Worm (Caenorhabditis elegans) whole organism, late embryonic: ENCODE measurements around the gene cpna-5.

Source experiments
- C38D4.7 ChIP-seq: fragments of 200-800 bp; sonication (Bioruptor generic); optimal IDR thresholded peaks from 2 replicates; lab custom pipeline; 2018; ENCODE audit warnings: mild to moderate bottlenecking, missing genetic modification characterization, moderate library complexity, missing compliant biosample characterization
- K02D7.2 ChIP-seq: sonication (generic microtip); optimal IDR thresholded peaks from 2 replicates; lab custom pipeline; 2017; ENCODE audit warnings: mild to moderate bottlenecking, missing genetic modification characterization, missing compliant biosample characterization
- K09A11.1 ChIP-seq: sonication (generic microtip); optimal IDR thresholded peaks from 2 replicates; lab custom pipeline; 2017; ENCODE audit warnings: antibody characterized with exemption, mild to moderate bottlenecking, missing genetic modification characterization, missing compliant biosample characterization; ENCODE audit not compliant: insufficient read depth
- T23F11.4 ChIP-seq: fragments of 200-800 bp; sonication (Bioruptor generic); optimal IDR thresholded peaks from 2 replicates; lab custom pipeline; 2018; ENCODE audit warnings: mild to moderate bottlenecking, missing genetic modification characterization, missing compliant biosample characterization
- Y22D7AL.16 ChIP-seq: sonication (generic microtip); optimal IDR thresholded peaks from 2 replicates; lab custom pipeline; 2016; ENCODE audit warnings: missing genetic modification characterization, missing compliant biosample characterization
- ama-1 ChIP-seq: fragments of 150-350 bp; optimal IDR thresholded peaks from 2 replicates; lab custom pipeline; 2014
- ceh-14 ChIP-seq: sonication (generic microtip); optimal IDR thresholded peaks from 2 replicates; lab custom pipeline; 2016; ENCODE audit warnings: missing genotype, missing genetic modification characterization, missing compliant biosample characterization
- ceh-18 ChIP-seq: sonication (generic microtip); optimal IDR thresholded peaks from 2 replicates; lab custom pipeline; 2016; ENCODE audit warnings: missing genetic modification characterization, missing compliant biosample characterization
- ceh-19 ChIP-seq: fragments of 200-800 bp; sonication (Bioruptor generic); optimal IDR thresholded peaks from 2 replicates; lab custom pipeline; 2018; ENCODE audit warnings: mild to moderate bottlenecking, missing genetic modification characterization, missing compliant biosample characterization
- ceh-2 ChIP-seq: sonication (generic microtip); optimal IDR thresholded peaks from 2 replicates; lab custom pipeline; 2016; ENCODE audit warnings: missing genotype, missing genetic modification characterization, missing compliant biosample characterization
- ceh-22 ChIP-seq: sonication (generic microtip); optimal IDR thresholded peaks from 2 replicates; lab custom pipeline; 2017; ENCODE audit warnings: missing biosample characterization, missing genetic modification characterization
- ceh-24 ChIP-seq: sonication (generic microtip); optimal IDR thresholded peaks from 2 replicates; lab custom pipeline; 2016; ENCODE audit warnings: mild to moderate bottlenecking, missing genetic modification characterization, missing compliant biosample characterization
- ceh-31 ChIP-seq: sonication (generic microtip); optimal IDR thresholded peaks from 2 replicates; lab custom pipeline; 2016; ENCODE audit warnings: missing genetic modification characterization, missing compliant biosample characterization
- ceh-34 ChIP-seq: sonication (generic microtip); optimal IDR thresholded peaks from 2 replicates; lab custom pipeline; 2016; ENCODE audit warnings: mild to moderate bottlenecking, missing genetic modification characterization, missing compliant biosample characterization
- ceh-48 ChIP-seq: sonication (generic microtip); optimal IDR thresholded peaks from 2 replicates; lab custom pipeline; 2016; ENCODE audit warnings: missing genetic modification characterization, inconsistent platforms, missing compliant biosample characterization
- ceh-6 ChIP-seq: fragments of 200-800 bp; sonication (Bioruptor generic); optimal IDR thresholded peaks from 2 replicates; lab custom pipeline; 2018; ENCODE audit warnings: mild to moderate bottlenecking, missing genetic modification characterization, missing compliant biosample characterization
- che-1 ChIP-seq: sonication (generic microtip); optimal IDR thresholded peaks from 2 replicates; lab custom pipeline; 2016; ENCODE audit warnings: mild to moderate bottlenecking, missing genetic modification characterization, missing compliant biosample characterization
- dmd-4 ChIP-seq: sonication (generic microtip); optimal IDR thresholded peaks from 2 replicates; lab custom pipeline; 2016; ENCODE audit warnings: borderline replicate concordance, missing genetic modification characterization, missing compliant biosample characterization
- dve-1 ChIP-seq: sonication (generic microtip); optimal IDR thresholded peaks from 2 replicates; lab custom pipeline; 2017; ENCODE audit warnings: antibody characterized with exemption, mild to moderate bottlenecking, missing genetic modification characterization, missing compliant biosample characterization
- elt-2 ChIP-seq: sonication (generic microtip); optimal IDR thresholded peaks from 2 replicates; lab custom pipeline; 2016; ENCODE audit warnings: missing genetic modification reagents, missing genetic modification characterization, missing compliant biosample characterization
- elt-4 ChIP-seq: sonication (generic microtip); optimal IDR thresholded peaks from 2 replicates; lab custom pipeline; 2016; ENCODE audit warnings: missing genetic modification characterization, missing compliant biosample characterization
- hlh-13 ChIP-seq: fragments of 200-800 bp; sonication (Bioruptor generic); optimal IDR thresholded peaks from 2 replicates; lab custom pipeline; 2018; ENCODE audit warnings: mild to moderate bottlenecking, missing genetic modification characterization, missing compliant biosample characterization
- hlh-15 ChIP-seq: sonication (generic microtip); optimal IDR thresholded peaks from 2 replicates; lab custom pipeline; 2016; ENCODE audit warnings: missing genetic modification characterization, missing compliant biosample characterization
- hlh-6 ChIP-seq: sonication (generic microtip); optimal IDR thresholded peaks from 2 replicates; lab custom pipeline; 2016; ENCODE audit warnings: missing genotype, missing genetic modification characterization, missing compliant biosample characterization
- hlh-8 ChIP-seq: sonication (generic microtip); optimal IDR thresholded peaks from 2 replicates; lab custom pipeline; 2016; ENCODE audit warnings: missing genotype, missing genetic modification characterization, missing compliant biosample characterization
- lin-11 ChIP-seq: fragments of 200-800 bp; sonication (Bioruptor generic); optimal IDR thresholded peaks from 2 replicates; lab custom pipeline; 2018; ENCODE audit warnings: mild to moderate bottlenecking, missing genetic modification characterization, missing compliant biosample characterization
- nfya-1 ChIP-seq: sonication (generic microtip); optimal IDR thresholded peaks from 2 replicates; lab custom pipeline; 2017; ENCODE audit warnings: missing genetic modification characterization, mild to moderate bottlenecking, missing compliant biosample characterization, antibody characterized with exemption, moderate library complexity
- nhr-11 ChIP-seq: fragments of 150-350 bp; optimal IDR thresholded peaks from 2 replicates; lab custom pipeline; 2014; ENCODE audit warnings: missing biosample characterization, missing genetic modification characterization
- nhr-232 ChIP-seq: sonication (generic microtip); optimal IDR thresholded peaks from 2 replicates; lab custom pipeline; 2016; ENCODE audit warnings: missing genetic modification characterization, missing compliant biosample characterization
- npax-4 ChIP-seq: sonication (generic microtip); optimal IDR thresholded peaks from 2 replicates; lab custom pipeline; 2016; ENCODE audit warnings: missing genetic modification characterization, missing compliant biosample characterization
- odd-2 ChIP-seq: sonication (generic microtip); optimal IDR thresholded peaks from 2 replicates; lab custom pipeline; 2017; ENCODE audit warnings: antibody characterized with exemption, mild to moderate bottlenecking, missing genetic modification characterization, missing compliant biosample characterization
- pag-3 ChIP-seq: sonication (generic microtip); optimal IDR thresholded peaks from 2 replicates; lab custom pipeline; 2016; ENCODE audit warnings: missing compliant biosample characterization, missing genetic modification characterization, borderline replicate concordance
- pat-9 ChIP-seq: fragments of 200-800 bp; sonication (Bioruptor generic); optimal IDR thresholded peaks from 2 replicates; lab custom pipeline; 2018; ENCODE audit warnings: mild to moderate bottlenecking, missing genetic modification characterization, moderate library complexity, missing compliant biosample characterization
- pha-2 ChIP-seq: sonication (generic microtip); optimal IDR thresholded peaks from 2 replicates; lab custom pipeline; 2017; ENCODE audit warnings: mild to moderate bottlenecking, missing genetic modification characterization, missing compliant biosample characterization
- pqm-1 ChIP-seq: sonication (generic microtip); optimal IDR thresholded peaks from 2 replicates; lab custom pipeline; 2016; ENCODE audit warnings: missing genetic modification characterization, missing compliant biosample characterization
- ref-2 ChIP-seq: sonication (generic microtip); optimal IDR thresholded peaks from 2 replicates; lab custom pipeline; 2016; ENCODE audit warnings: missing genetic modification characterization, missing compliant biosample characterization
- sdc-2 ChIP-seq: sonication (generic microtip); optimal IDR thresholded peaks from 2 replicates; lab custom pipeline; 2016; ENCODE audit warnings: missing genotype, missing genetic modification characterization, missing compliant biosample characterization
- sox-2 ChIP-seq: fragments of 200-800 bp; sonication (Bioruptor generic); IDR thresholded peaks from 2 replicates; pipeline ENCODE4 v1.3.6; 2022; ENCODE audit warnings: missing genetic modification reagents, missing genetic modification characterization, missing compliant biosample characterization
- syd-9 ChIP-seq: sonication (generic microtip); optimal IDR thresholded peaks from 2 replicates; lab custom pipeline; 2016; ENCODE audit warnings: mild to moderate bottlenecking, missing genetic modification characterization, moderate library complexity, missing compliant biosample characterization
- tbx-2 ChIP-seq: sonication (generic microtip); optimal IDR thresholded peaks from 2 replicates; lab custom pipeline; 2016; ENCODE audit warnings: missing genetic modification characterization, missing compliant biosample characterization
- tbx-7 ChIP-seq: sonication (generic microtip); optimal IDR thresholded peaks from 2 replicates; lab custom pipeline; 2016; ENCODE audit warnings: missing genotype, missing genetic modification characterization, missing compliant biosample characterization
- ttx-3 ChIP-seq: sonication (generic microtip); optimal IDR thresholded peaks from 2 replicates; lab custom pipeline; 2016; ENCODE audit warnings: missing genetic modification reagents, missing genetic modification characterization, missing compliant biosample characterization
- unc-3 ChIP-seq, 2 experiments: fragments of 200-800 bp in 1 of 2; sonication (Bioruptor generic) in 1 of 2; sonication (generic microtip) in 1 of 2; conservative IDR thresholded peaks in 1 of 2; optimal IDR thresholded peaks in 1 of 2; 2 replicates each; pipeline versions ENCODE4 v1.3.6 to Lab custom; 2016 to 2022; ENCODE audit warnings: missing compliant biosample characterization in 2 of 2, missing genetic modification characterization in 2 of 2, missing genetic modification reagents in 1 of 2
- unc-42 ChIP-seq: sonication (generic microtip); optimal IDR thresholded peaks from 2 replicates; lab custom pipeline; 2016; ENCODE audit warnings: missing genotype, missing genetic modification characterization, missing compliant biosample characterization
- unc-86 ChIP-seq: sonication (generic microtip); optimal IDR thresholded peaks from 2 replicates; lab custom pipeline; 2016; ENCODE audit warnings: missing genetic modification characterization, missing compliant biosample characterization
- zip-5 ChIP-seq: sonication (generic microtip); optimal IDR thresholded peaks from 2 replicates; lab custom pipeline; 2016; ENCODE audit warnings: missing genetic modification characterization, missing compliant biosample characterization
- ztf-16 ChIP-seq: sonication (generic microtip); optimal IDR thresholded peaks from 2 replicates; lab custom pipeline; 2017; ENCODE audit warnings: missing genetic modification characterization, missing compliant biosample characterization

The cpna-5 gene

DNA sequence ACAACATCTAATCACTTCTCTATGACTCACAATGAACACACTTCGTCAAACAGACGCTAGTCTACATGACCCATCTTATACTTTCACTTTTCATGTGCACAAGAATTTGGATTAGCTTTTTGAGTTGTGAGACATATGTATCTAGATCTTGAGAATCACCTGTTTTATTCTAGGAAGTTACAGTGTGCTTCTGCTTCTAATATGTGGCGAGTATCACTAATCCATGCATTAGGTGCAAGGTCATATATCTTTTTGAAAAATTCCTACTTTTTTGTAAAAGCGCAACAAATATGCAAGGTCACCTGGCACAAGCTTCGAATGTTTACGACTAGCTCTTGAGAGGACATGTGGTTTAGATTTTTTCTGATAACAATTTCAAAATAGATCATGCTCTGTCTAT is 42.6 kb downstream of the cpna-5 start:
- TF ChIP-seq unc-86 (tag; lab: Kevin White, UChicago) (no peak), npax-4 (tag; lab: Kevin White, UChicago) (no peak), ama-1 (lab: Kevin White, UChicago) (no peak), T23F11.4 (no peak), unc-3 (GFP tag; conservative IDR thresholded peaks at IDR 0.05; lab: Robert Waterston, UW) (no peak), unc-3 (tag; optimal IDR thresholded peaks at IDR 0.05; lab: Kevin White, UChicago) (no peak), ztf-16 (tag; lab: Kevin White, UChicago) (no peak), ceh-48 (tag; lab: Kevin White, UChicago) (no peak), zip-5 (no peak), pqm-1 (no peak), K09A11.1 (tag; lab: Kevin White, UChicago) (no peak), hlh-13 (no peak), C38D4.7 (GFP tag; lab: Kevin White, UChicago) (no peak), pha-2 (tag; lab: Kevin White, UChicago) (no peak)

DNA sequence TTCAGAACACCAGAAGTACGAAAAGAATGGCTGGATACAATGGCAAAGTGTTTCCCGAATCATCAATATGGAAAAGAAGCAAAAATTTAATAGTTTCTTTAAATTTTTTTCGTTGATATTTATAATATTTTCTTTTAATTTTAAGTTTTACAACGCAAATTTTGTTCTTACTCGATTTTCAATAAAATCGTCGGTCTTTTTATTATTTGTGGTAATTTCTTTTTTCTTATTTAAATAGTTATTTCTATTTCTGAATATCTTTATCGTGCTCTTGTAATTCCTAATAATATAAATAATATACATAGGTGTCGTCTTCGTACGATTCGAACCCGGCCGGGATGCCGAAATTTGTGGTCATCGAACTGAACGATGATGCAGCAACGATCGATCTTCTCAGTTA is 46.7 kb downstream of the cpna-5 start, which contains the start of gene lir-1:
TSS of gene lir-1 (plus strand) at position 301 of the 400 bp plus-strand sequence.
- TF ChIP-seq ceh-22 (tag; lab: Kevin White, UChicago), result no peak
- no peak for TF ChIP-seq che-1 (tag; lab: Kevin White, UChicago)
- TF ChIP-seq hlh-13, result no peak
- TF ChIP-seq ama-1 (lab: Kevin White, UChicago), result no peak
- TF ChIP-seq odd-2, result no peak
- no peak for TF ChIP-seq tbx-2
- TF ChIP-seq ceh-6, result no peak
- no peak for TF ChIP-seq K02D7.2 (tag; lab: Kevin White, UChicago)
- TF ChIP-seq pag-3 (tag; lab: Kevin White, UChicago), result no peak
- TF ChIP-seq hlh-8, result no peak
- TF ChIP-seq nhr-11 (tag; lab: Kevin White, UChicago), result no peak
- no peak for TF ChIP-seq dmd-4
- TF ChIP-seq unc-86 (tag; lab: Kevin White, UChicago), result no peak
- TF ChIP-seq ref-2 (tag; lab: Kevin White, UChicago), result no peak
- TF ChIP-seq, all 69 proteins: peak for 0

ce11 chrII:7670039-7670438 is 48.4 kb downstream of the cpna-5 start:
- no peak for TF ChIP-seq hlh-6 (tag; lab: Kevin White, UChicago)
- TF ChIP-seq syd-9 (tag; lab: Kevin White, UChicago), result no peak
- TF ChIP-seq sdc-2 (tag; lab: Kevin White, UChicago), result no peak
- TF ChIP-seq ceh-24, result no peak
- no peak for TF ChIP-seq ceh-2 (tag; lab: Kevin White, UChicago)
- no peak for TF ChIP-seq sox-2 (GFP tag; lab: Robert Waterston, UW)
- TF ChIP-seq tbx-7 (tag; lab: Kevin White, UChicago), result no peak
- TF ChIP-seq ceh-18 (tag; lab: Kevin White, UChicago), result no peak
- TF ChIP-seq ceh-22 (tag; lab: Kevin White, UChicago), result no peak
- TF ChIP-seq nhr-232, result no peak
- TF ChIP-seq lin-11, result no peak

DNA sequence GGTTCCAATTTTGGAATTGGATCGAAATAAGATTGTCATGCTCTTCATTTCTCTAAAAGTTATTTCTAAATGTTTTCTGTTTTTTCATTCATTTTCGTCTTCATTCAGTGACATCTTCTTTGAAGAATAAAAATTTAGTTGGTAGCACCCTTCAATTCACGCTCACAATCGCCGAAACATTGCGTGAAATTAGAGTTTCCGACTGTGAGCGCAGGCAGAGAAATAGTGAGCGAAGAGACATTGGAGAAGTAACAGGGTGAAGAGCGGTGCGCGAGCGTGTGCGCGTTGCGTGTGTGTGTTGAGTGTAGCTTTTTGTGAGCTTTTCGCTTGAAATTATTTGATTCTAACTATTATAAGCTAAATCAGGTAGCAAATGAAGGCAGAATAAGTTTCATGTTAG is 49.0 kb downstream of the cpna-5 start:
- no peak for TF ChIP-seq ttx-3
- TF ChIP-seq elt-4, result no peak
- TF ChIP-seq unc-86 (tag; lab: Kevin White, UChicago), result no peak
- peak; percentile 35 for TF ChIP-seq elt-2 (tag; lab: Kevin White, UChicago)
- TF ChIP-seq unc-42 (tag; lab: Kevin White, UChicago), result peak; percentile 57
- peak; percentile 35 for TF ChIP-seq ceh-34 (tag; lab: Kevin White, UChicago)
- TF ChIP-seq ref-2 (tag; lab: Kevin White, UChicago), result no peak
- no peak for TF ChIP-seq ceh-6
- no peak for TF ChIP-seq K09A11.1 (tag; lab: Kevin White, UChicago)
- TF ChIP-seq tbx-2, result peak; percentile 62
- no peak for TF ChIP-seq pat-9 (tag; lab: Kevin White, UChicago)
- TF ChIP-seq ceh-19 (GFP tag; lab: Kevin White, UChicago), result no peak
- no peak for TF ChIP-seq zip-5
- no peak for TF ChIP-seq hlh-6 (tag; lab: Kevin White, UChicago)
- no peak for TF ChIP-seq ceh-18 (tag; lab: Kevin White, UChicago)
- peak; percentile 59 for TF ChIP-seq nfya-1 (tag; lab: Kevin White, UChicago)
- TF ChIP-seq ceh-31 (tag; lab: Kevin White, UChicago), result peak; percentile 50
- no peak for TF ChIP-seq ceh-14
- no peak for TF ChIP-seq Y22D7AL.16 (tag; lab: Kevin White, UChicago)
- TF ChIP-seq hlh-15 (tag; lab: Kevin White, UChicago), result no peak
- TF ChIP-seq dve-1 (tag; lab: Kevin White, UChicago), result no peak
- TF ChIP-seq, all 69 proteins: peak for 6
